Fruit fly (Drosophila melanogaster) whole organism, embryonic: ENCODE results near the gene CG1979.
A peak's percentile ranks its signal among the peaks of the same experiment; 100 is the strongest.

Source experiments
- Adf1 ChIP-seq: fragments of 200-800 bp; sonication (Bioruptor generic); IDR thresholded peaks from 2 replicates; pipeline ENCODE4 v1.3.6; 2022; ENCODE audit warnings: missing biosample characterization, missing genetic modification characterization
- BEAF-32 ChIP-seq: fragments of 200-800 bp; sonication (Bioruptor generic); optimal IDR thresholded peaks from 3 replicates; lab custom pipeline; 2017; ENCODE audit warnings: missing biosample characterization, missing genetic modification characterization, mild to moderate bottlenecking, moderate library complexity, missing genetic modification reagents
- CG10543 ChIP-seq: fragments of 200-800 bp; sonication (Bioruptor generic); optimal IDR thresholded peaks from 3 replicates; lab custom pipeline; 2017; ENCODE audit warnings: missing biosample characterization, mild to moderate bottlenecking, missing genetic modification characterization, moderate library complexity
- CG11723 ChIP-seq: fragments of 200-800 bp; sonication (Bioruptor generic); optimal IDR thresholded peaks from 2 replicates; lab custom pipeline; 2017; ENCODE audit warnings: missing biosample characterization, mild to moderate bottlenecking, missing genetic modification characterization
- CG12659 ChIP-seq: fragments of 200-800 bp; sonication (Bioruptor generic); optimal IDR thresholded peaks from 3 replicates; lab custom pipeline; 2017; ENCODE audit warnings: mild to moderate bottlenecking, missing biosample characterization, missing genetic modification reagents, missing genetic modification characterization
- CG13287 ChIP-seq: fragments of 200-800 bp; sonication (Bioruptor generic); IDR thresholded peaks from 2 replicates; pipeline ENCODE4 v1.3.6; 2022; ENCODE audit warnings: missing biosample characterization, missing genetic modification characterization; ENCODE audit not compliant: partially characterized antibody
- CG14050 ChIP-seq: fragments of 200-800 bp; sonication (Bioruptor generic); IDR thresholded peaks from 3 replicates; pipeline ENCODE4 v1.3.6; 2022; ENCODE audit warnings: missing biosample characterization, missing genetic modification characterization
- CG15269 ChIP-seq: fragments of 200-800 bp; sonication (Bioruptor generic); optimal IDR thresholded peaks from 2 replicates; lab custom pipeline; 2018; ENCODE audit warnings: missing biosample characterization, mild to moderate bottlenecking, missing genetic modification characterization, moderate library complexity
- CG18011 ChIP-seq: fragments of 200-800 bp; sonication (Bioruptor generic); optimal IDR thresholded peaks from 2 replicates; lab custom pipeline; 2017; ENCODE audit warnings: missing biosample characterization, missing genetic modification characterization, mild to moderate bottlenecking, moderate library complexity, missing genotype
- CG18476 ChIP-seq: fragments of 200-800 bp; sonication (Bioruptor generic); optimal IDR thresholded peaks from 2 replicates; lab custom pipeline; 2016; ENCODE audit warnings: missing biosample characterization, mild to moderate bottlenecking, missing genetic modification characterization
- CG3281 ChIP-seq: fragments of 200-800 bp; sonication (Bioruptor generic); optimal IDR thresholded peaks from 3 replicates; lab custom pipeline; 2017; ENCODE audit warnings: missing biosample characterization, mild to moderate bottlenecking, missing genetic modification characterization
- CG33557 ChIP-seq: fragments of 200-800 bp; sonication (Bioruptor generic); optimal IDR thresholded peaks from 2 replicates; lab custom pipeline; 2019; ENCODE audit warnings: missing biosample characterization, mild to moderate bottlenecking, missing genetic modification characterization, moderate library complexity
- CG34224 ChIP-seq: fragments of 200-800 bp; sonication (Bioruptor generic); IDR thresholded peaks from 3 replicates; pipeline ENCODE4 v1.3.6; 2022; ENCODE audit warnings: missing biosample characterization, missing genetic modification characterization; ENCODE audit not compliant: partially characterized antibody
- CG3838 ChIP-seq: fragments of 200-800 bp; sonication (Bioruptor generic); optimal IDR thresholded peaks from 3 replicates; lab custom pipeline; 2016; ENCODE audit warnings: missing biosample characterization, missing genetic modification characterization
- CG4360 ChIP-seq: fragments of 200-800 bp; sonication (Bioruptor generic); IDR thresholded peaks from 2 replicates; pipeline ENCODE4 v1.3.6; 2022; ENCODE audit warnings: missing biosample characterization, missing genetic modification characterization
- CG4730 ChIP-seq: fragments of 200-800 bp; sonication (Bioruptor generic); IDR thresholded peaks from 2 replicates; pipeline ENCODE4 v1.3.6; 2022; ENCODE audit warnings: missing biosample characterization, missing genetic modification characterization
- CG6791 ChIP-seq: fragments of 200-800 bp; sonication (Bioruptor generic); IDR thresholded peaks from 3 replicates; pipeline ENCODE4 v1.3.6; 2022; ENCODE audit warnings: missing biosample characterization, missing genetic modification characterization; ENCODE audit not compliant: partially characterized antibody
- CG9932 ChIP-seq: fragments of 200-800 bp; sonication (Bioruptor generic); IDR thresholded peaks from 2 replicates; pipeline ENCODE4 v1.3.6; 2022; ENCODE audit warnings: missing biosample characterization, missing genetic modification characterization
- CHES-1-like ChIP-seq: fragments of 200-800 bp; sonication (Bioruptor generic); optimal IDR thresholded peaks from 2 replicates; lab custom pipeline; 2016; ENCODE audit warnings: missing biosample characterization, missing genetic modification characterization
- CrebB ChIP-seq: fragments of 200-800 bp; sonication (Bioruptor generic); optimal IDR thresholded peaks from 3 replicates; lab custom pipeline; 2018; ENCODE audit warnings: missing biosample characterization, mild to moderate bottlenecking, missing genetic modification characterization
- Dek ChIP-seq: fragments of 200-800 bp; sonication (Bioruptor generic); optimal IDR thresholded peaks from 3 replicates; lab custom pipeline; 2019; ENCODE audit warnings: missing biosample characterization, mild to moderate bottlenecking, missing genetic modification characterization, moderate library complexity
- Dip2 ChIP-seq: fragments of 200-800 bp; sonication (Bioruptor generic); IDR thresholded peaks from 2 replicates; pipeline ENCODE4 v1.3.6; 2022; ENCODE audit warnings: missing biosample characterization, missing genetic modification characterization
- Dp ChIP-seq: fragments of 200-800 bp; sonication (Bioruptor generic); optimal IDR thresholded peaks from 2 replicates; lab custom pipeline; 2018; ENCODE audit warnings: missing biosample characterization, mild to moderate bottlenecking, missing genetic modification characterization, moderate library complexity
- ERR ChIP-seq: fragments of 200-800 bp; sonication (Bioruptor generic); optimal IDR thresholded peaks from 2 replicates; lab custom pipeline; 2016; ENCODE audit warnings: missing biosample characterization, missing genetic modification characterization
- Eip74EF ChIP-seq, 2 experiments: fragments of 200-800 bp in 1 of 2; fragments of >200 bp in 1 of 2; sonication (Bioruptor generic) in 1 of 2; optimal IDR thresholded peaks; 2 replicates each; lab custom pipeline; 2017 to 2019; ENCODE audit warnings: missing biosample characterization in 2 of 2, missing genetic modification characterization in 2 of 2, mild to moderate bottlenecking in 1 of 2, moderate library complexity in 1 of 2
- Fer1 ChIP-seq: fragments of 200-800 bp; sonication (Bioruptor generic); optimal IDR thresholded peaks from 2 replicates; lab custom pipeline; 2017; ENCODE audit warnings: missing biosample characterization, mild to moderate bottlenecking, missing genetic modification characterization
- Meics ChIP-seq: fragments of 200-800 bp; sonication (Bioruptor generic); optimal IDR thresholded peaks from 2 replicates; lab custom pipeline; 2017; ENCODE audit warnings: missing biosample characterization, mild to moderate bottlenecking, missing genetic modification characterization
- Mrtf ChIP-seq: fragments of 200-800 bp; sonication (Bioruptor generic); IDR thresholded peaks from 3 replicates; pipeline ENCODE4 v1.3.6; 2022; ENCODE audit warnings: missing biosample characterization, missing genetic modification characterization
- Ptx1 ChIP-seq: fragments of 200-800 bp; sonication (Bioruptor generic); IDR thresholded peaks from 2 replicates; pipeline ENCODE4 v1.3.6; 2022; ENCODE audit warnings: missing biosample characterization, missing genetic modification characterization
- Sin3A ChIP-seq: fragments of >200 bp; optimal IDR thresholded peaks from 2 replicates; lab custom pipeline; 2018
- Sry-β ChIP-seq: fragments of 200-800 bp; sonication (Bioruptor generic); optimal IDR thresholded peaks from 2 replicates; lab custom pipeline; 2018; ENCODE audit warnings: missing biosample characterization, mild to moderate bottlenecking, missing genetic modification characterization, moderate library complexity
- cato ChIP-seq: fragments of 200-800 bp; sonication (Bioruptor generic); optimal IDR thresholded peaks from 2 replicates; lab custom pipeline; 2016; ENCODE audit warnings: missing biosample characterization, missing genetic modification characterization, borderline replicate concordance
- dysf ChIP-seq: fragments of 200-800 bp; sonication (Bioruptor generic); IDR thresholded peaks from 3 replicates; pipeline ENCODE4 v1.3.6; 2022; ENCODE audit warnings: missing biosample characterization, missing genetic modification characterization
- en ChIP-seq: fragments of 200-800 bp; sonication (Bioruptor generic); optimal IDR thresholded peaks from 2 replicates; lab custom pipeline; 2016; ENCODE audit warnings: missing biosample characterization, missing genetic modification characterization
- gro ChIP-seq: fragments of 200-800 bp; sonication (Bioruptor generic); optimal IDR thresholded peaks from 2 replicates; lab custom pipeline; 2016; ENCODE audit warnings: missing biosample characterization, missing genetic modification characterization
- hkb ChIP-seq, 2 experiments: fragments of 200-800 bp in 1 of 2; fragments of >200 bp in 1 of 2; sonication (Bioruptor generic) in 1 of 2; IDR thresholded peaks in 1 of 2; optimal IDR thresholded peaks in 1 of 2; 2 replicates each; pipeline versions ENCODE4 v1.3.6 to Lab custom; 2017 to 2022; ENCODE audit warnings: missing biosample characterization in 1 of 2, missing genetic modification characterization in 1 of 2
- hth ChIP-seq: fragments of >200 bp; optimal IDR thresholded peaks from 2 replicates; lab custom pipeline; 2017; ENCODE audit warnings: inconsistent platforms
- insv ChIP-seq, 2 experiments: fragments of 200-800 bp; sonication (Bioruptor generic); optimal IDR thresholded peaks; 3 replicates each; lab custom pipeline; 2016 to 2018; ENCODE audit warnings: missing biosample characterization in 2 of 2, missing genetic modification characterization in 2 of 2
- jumu ChIP-seq: fragments of 200-800 bp; sonication (Bioruptor generic); optimal IDR thresholded peaks from 3 replicates; lab custom pipeline; 2016; ENCODE audit warnings: missing biosample characterization, missing genetic modification characterization
- kni ChIP-seq: fragments of 200-800 bp; sonication (Bioruptor generic); optimal IDR thresholded peaks from 3 replicates; lab custom pipeline; 2017; ENCODE audit warnings: mild to moderate bottlenecking, missing biosample characterization, missing genetic modification reagents, missing genetic modification characterization
- mirr ChIP-seq: fragments of 200-800 bp; sonication (Bioruptor generic); optimal IDR thresholded peaks from 3 replicates; lab custom pipeline; 2018; ENCODE audit warnings: missing biosample characterization, mild to moderate bottlenecking, missing genetic modification characterization
- pan ChIP-seq, 4 experiments: fragments of >200 bp in 3 of 4; fragments of 200-800 bp in 1 of 4; sonication (Bioruptor generic) in 1 of 4; optimal IDR thresholded peaks in 3 of 4; IDR thresholded peaks in 1 of 4; 2 replicates each; pipeline versions ENCODE4 v1.3.6 to Lab custom; 2017 to 2022; ENCODE audit warnings: missing biosample characterization in 2 of 4, missing genetic modification characterization in 2 of 4, mixed read lengths in 1 of 4
- peb ChIP-seq: fragments of 200-800 bp; sonication (Bioruptor generic); IDR thresholded peaks from 2 replicates; pipeline ENCODE4 v1.3.6; 2022; ENCODE audit warnings: missing biosample characterization, missing genetic modification characterization
- pfk ChIP-seq: fragments of 200-800 bp; sonication (Bioruptor generic); optimal IDR thresholded peaks from 2 replicates; lab custom pipeline; 2018; ENCODE audit warnings: missing biosample characterization, mild to moderate bottlenecking, missing genetic modification characterization, moderate library complexity
- row ChIP-seq: fragments of 200-800 bp; sonication (Bioruptor generic); IDR thresholded peaks from 3 replicates; pipeline ENCODE4 v1.3.6; 2022; ENCODE audit warnings: missing biosample characterization, missing genetic modification characterization
- scrt ChIP-seq: fragments of 200-800 bp; sonication (Bioruptor generic); optimal IDR thresholded peaks from 2 replicates; lab custom pipeline; 2018; ENCODE audit warnings: missing biosample characterization, mild to moderate bottlenecking, missing genetic modification characterization, moderate library complexity
- sens ChIP-seq: fragments of 200-800 bp; sonication (Bioruptor generic); peaks from one replicate; lab custom pipeline; 2016; ENCODE audit warnings: missing biosample characterization, missing genetic modification characterization
- sens-2 ChIP-seq: fragments of 200-800 bp; sonication (Bioruptor generic); IDR thresholded peaks from 2 replicates; pipeline ENCODE4 v1.3.6; 2022; ENCODE audit warnings: missing biosample characterization, missing genetic modification characterization
- ssp ChIP-seq: fragments of 200-800 bp; sonication (Bioruptor generic); IDR thresholded peaks from 2 replicates; pipeline ENCODE4 v1.3.6; 2022; ENCODE audit warnings: missing biosample characterization, missing genetic modification characterization
- stwl ChIP-seq: fragments of 200-800 bp; sonication (Bioruptor generic); optimal IDR thresholded peaks from 3 replicates; lab custom pipeline; 2018; ENCODE audit warnings: missing biosample characterization, mild to moderate bottlenecking, missing genetic modification characterization, moderate library complexity

The CG1979 gene

DNA sequence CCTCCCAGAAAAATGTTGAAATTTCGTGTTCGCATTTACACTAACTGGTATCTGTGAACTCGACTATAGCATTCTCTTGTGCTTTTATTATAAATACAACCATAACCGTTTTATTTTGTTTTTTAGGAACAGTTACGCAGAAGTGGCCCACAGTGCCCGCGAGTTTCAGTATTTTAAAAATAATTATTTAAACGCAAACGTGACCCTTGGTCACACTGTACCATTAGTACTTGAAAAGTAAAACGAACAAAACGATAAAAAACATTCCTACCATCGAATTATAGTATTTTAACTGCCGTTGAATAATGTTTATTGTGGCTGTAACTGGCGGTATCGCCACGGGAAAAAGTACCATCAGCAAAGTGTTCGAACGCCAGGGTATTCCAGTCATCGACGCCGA lies 27.6 kb downstream of the CG1979 start, which contains the start of gene Dpck (continued):
- TF ChIP-seq pfk (peak; percentile 37), CG12659 (GFP tag; lab: Kevin White, UChicago) (peak; percentile 53), pan (optimal IDR thresholded peaks at IDR 0.05; lab: Kevin White, UChicago) (no peak), pan (GFP tag; optimal IDR thresholded peaks at IDR 0.05 in 1 of 2, IDR thresholded peaks at IDR 0.05 in 1 of 2) (no peak), CHES-1-like (no peak), row (peak; percentile 85), hth (lab: Kevin White, UChicago) (no peak), BEAF-32 (GFP tag; lab: Kevin White, UChicago) (peak; percentile 13), mirr (no peak), CG13287 (peak; percentile 10; the same call in 1 of the 2 replicates), ssp (GFP tag; lab: Robert Waterston, UW) (no peak), CG3281 (GFP tag; lab: Kevin White, UChicago) (peak; percentile 1), CG14050 (GFP tag; lab: Robert Waterston, UW) (no peak), CG3838 (GFP tag; lab: Kevin White, UChicago) (no peak), CrebB (tag; lab: Kevin White, UChicago) (no peak), Eip74EF (GFP tag; optimal IDR thresholded peaks at IDR 0.05; lab: Kevin White, UChicago) (peak in 1 of 2 experiments; percentile 12), CG9932 (GFP tag; lab: Robert Waterston, UW) (peak; percentile 10; the same call in 1 of the 2 replicates), ERR (GFP tag; lab: Kevin White, UChicago) (no peak), CG10543 (GFP tag; lab: Kevin White, UChicago) (peak; percentile 21), jumu (no peak), sens (GFP tag; lab: Kevin White, UChicago) (peak; percentile 91), CG18011 (peak; percentile 7), peb (no peak), CG15269 (peak; percentile 36), kni (GFP tag; lab: Kevin White, UChicago) (peak; percentile 72), Sin3A (lab: Kevin White, UChicago) (peak; percentile 8), Dek (tag; lab: Kevin White, UChicago) (no peak), Dip2 (GFP tag; lab: Robert Waterston, UW) (no peak), CG34224 (GFP tag; lab: Robert Waterston, UW) (no peak), Fer1 (GFP tag; lab: Kevin White, UChicago) (peak; percentile 36), Adf1 (GFP tag; lab: Robert Waterston, UW) (no peak), Meics (GFP tag; lab: Kevin White, UChicago) (no peak), en (peak; percentile 32), CG33557 (GFP tag; lab: Kevin White, UChicago) (peak; percentile 22), Sry-β (GFP tag; lab: Kevin White, UChicago) (no peak), dysf (GFP tag; lab: Robert Waterston, UW) (no peak), cato (GFP tag; lab: Kevin White, UChicago) (no peak), CG18476 (GFP tag; lab: Kevin White, UChicago) (no peak), CG4730 (no peak), CG4360 (GFP tag; lab: Robert Waterston, UW) (no peak), stwl (tag; lab: Kevin White, UChicago) (peak; percentile 50), Mrtf (GFP tag; lab: Robert Waterston, UW) (no peak), Dp (peak; percentile 47), sens-2 (GFP tag; lab: Robert Waterston, UW) (no peak), Ptx1 (GFP tag; lab: Robert Waterston, UW) (0 out of 2 replicates have a peak, but pooled peaks have one; percentile 6), insv (GFP tag; optimal IDR thresholded peaks at IDR 0.05; lab: Kevin White, UChicago) (peak in 1 of 2 experiments; percentile 16), scrt (GFP tag; lab: Kevin White, UChicago) (peak; percentile 39), hkb (optimal IDR thresholded peaks at IDR 0.05; lab: Kevin White, UChicago) (no peak), hkb (GFP tag; IDR thresholded peaks at IDR 0.05; lab: Robert Waterston, UW) (0 out of 2 replicates have a peak, but pooled peaks have one; percentile 21), CG6791 (GFP tag; lab: Robert Waterston, UW) (no peak), gro (GFP tag; lab: Kevin White, UChicago) (peak; percentile 32), CG11723 (GFP tag; lab: Kevin White, UChicago) (peak; percentile 86)
